Fruit fly (Drosophila melanogaster) whole organism, embryonic: ENCODE measurements around the gene L2HGDH.

ENCODE experiments used
- Bgb ChIP-seq: fragments of 200-800 bp; sonication (Bioruptor generic); IDR thresholded peaks from 2 replicates; pipeline ENCODE4 v1.3.6; 2022; ENCODE audit warnings: missing biosample characterization, missing genetic modification characterization; ENCODE audit not compliant: partially characterized antibody
- CG11560 ChIP-seq: fragments of 200-800 bp; sonication (Bioruptor generic); IDR thresholded peaks from 3 replicates; pipeline ENCODE4 v1.3.6; 2022; ENCODE audit warnings: missing biosample characterization, missing genetic modification characterization
- CG12391 ChIP-seq: fragments of 200-800 bp; sonication (Bioruptor generic); optimal IDR thresholded peaks from 3 replicates; lab custom pipeline; 2018; ENCODE audit warnings: missing biosample characterization, mild to moderate bottlenecking, missing genetic modification characterization, moderate library complexity
- CG13296 ChIP-seq: fragments of 200-800 bp; sonication (Bioruptor generic); optimal IDR thresholded peaks from 3 replicates; lab custom pipeline; 2018; ENCODE audit warnings: missing biosample characterization, mild to moderate bottlenecking, missing genetic modification characterization
- CG15011 ChIP-seq: fragments of 200-800 bp; sonication (Bioruptor generic); optimal IDR thresholded peaks from 3 replicates; lab custom pipeline; 2018; ENCODE audit warnings: missing biosample characterization, mild to moderate bottlenecking, missing genetic modification characterization
- CG15269 ChIP-seq: fragments of 200-800 bp; sonication (Bioruptor generic); optimal IDR thresholded peaks from 2 replicates; lab custom pipeline; 2018; ENCODE audit warnings: missing biosample characterization, mild to moderate bottlenecking, missing genetic modification characterization, moderate library complexity
- CG1529 ChIP-seq: fragments of 200-800 bp; sonication (Bioruptor generic); optimal IDR thresholded peaks from 3 replicates; lab custom pipeline; 2018; ENCODE audit warnings: missing biosample characterization, missing genetic modification characterization
- CG16779 ChIP-seq: fragments of 200-800 bp; sonication (Bioruptor generic); IDR thresholded peaks from 2 replicates; pipeline ENCODE4 v1.3.6; 2022; ENCODE audit warnings: missing biosample characterization, missing genetic modification characterization
- CG1832 ChIP-seq: fragments of 200-800 bp; sonication (Bioruptor generic); optimal IDR thresholded peaks from 2 replicates; lab custom pipeline; 2017; ENCODE audit warnings: missing biosample characterization, mild to moderate bottlenecking, missing genetic modification characterization, inconsistent platforms
- CG18619 ChIP-seq: fragments of 200-800 bp; sonication (Bioruptor generic); optimal IDR thresholded peaks from 3 replicates; lab custom pipeline; 2017; ENCODE audit warnings: missing biosample characterization, mild to moderate bottlenecking, missing genetic modification characterization
- CG2120 ChIP-seq: fragments of 200-800 bp; sonication (Bioruptor generic); optimal IDR thresholded peaks from 3 replicates; lab custom pipeline; 2016; ENCODE audit warnings: missing biosample characterization, missing genetic modification characterization
- CG32767 ChIP-seq: fragments of 200-800 bp; sonication (Bioruptor generic); IDR thresholded peaks from 2 replicates; pipeline ENCODE4 v1.3.6; 2022; ENCODE audit warnings: missing biosample characterization, missing genetic modification characterization
- CG33213 ChIP-seq: fragments of 200-800 bp; sonication (Bioruptor generic); optimal IDR thresholded peaks from 3 replicates; lab custom pipeline; 2016; ENCODE audit warnings: missing biosample characterization, missing genetic modification characterization
- CG4854 ChIP-seq: fragments of 200-800 bp; sonication (Bioruptor generic); optimal IDR thresholded peaks from 2 replicates; lab custom pipeline; 2016; ENCODE audit warnings: missing biosample characterization, missing genetic modification characterization, inconsistent platforms
- CG7745 ChIP-seq: fragments of 200-800 bp; sonication (Bioruptor generic); optimal IDR thresholded peaks from 2 replicates; lab custom pipeline; 2018; ENCODE audit warnings: missing biosample characterization, mild to moderate bottlenecking, missing genetic modification characterization, moderate library complexity
- CG9437 ChIP-seq: fragments of 200-800 bp; sonication (Bioruptor generic); optimal IDR thresholded peaks from 2 replicates; lab custom pipeline; 2018; ENCODE audit warnings: missing biosample characterization, mild to moderate bottlenecking, missing genetic modification characterization
- CG9817 ChIP-seq: fragments of 200-800 bp; sonication (Bioruptor generic); optimal IDR thresholded peaks from 2 replicates; lab custom pipeline; 2018; ENCODE audit warnings: missing biosample characterization, mild to moderate bottlenecking, missing genetic modification characterization, moderate library complexity
- D19B ChIP-seq: fragments of 200-800 bp; sonication (Bioruptor generic); optimal IDR thresholded peaks from 2 replicates; lab custom pipeline; 2017; ENCODE audit warnings: missing biosample characterization, mild to moderate bottlenecking, missing genetic modification characterization
- Dbx ChIP-seq: fragments of 200-800 bp; sonication (Bioruptor generic); IDR thresholded peaks from 3 replicates; pipeline ENCODE4 v1.3.6; 2022; ENCODE audit warnings: missing biosample characterization, missing genetic modification characterization
- Dll ChIP-seq: fragments of 200-800 bp; sonication (Bioruptor generic); IDR thresholded peaks from 4 replicates; pipeline ENCODE4 v1.3.6; 2022; ENCODE audit warnings: missing biosample characterization, missing genetic modification characterization; ENCODE audit not compliant: partially characterized antibody
- Eip74EF ChIP-seq, 2 experiments: fragments of 200-800 bp in 1 of 2; fragments of >200 bp in 1 of 2; sonication (Bioruptor generic) in 1 of 2; optimal IDR thresholded peaks; 2 replicates each; lab custom pipeline; 2017 to 2019; ENCODE audit warnings: missing biosample characterization in 2 of 2, missing genetic modification characterization in 2 of 2, mild to moderate bottlenecking in 1 of 2, moderate library complexity in 1 of 2
- Fer1 ChIP-seq: fragments of 200-800 bp; sonication (Bioruptor generic); optimal IDR thresholded peaks from 2 replicates; lab custom pipeline; 2017; ENCODE audit warnings: missing biosample characterization, mild to moderate bottlenecking, missing genetic modification characterization
- Fer3 ChIP-seq: fragments of 200-800 bp; sonication (Bioruptor generic); optimal IDR thresholded peaks from 2 replicates; lab custom pipeline; 2018; ENCODE audit warnings: missing biosample characterization, mild to moderate bottlenecking, missing genetic modification characterization, moderate library complexity
- H2.0 ChIP-seq: fragments of 200-800 bp; sonication (Bioruptor generic); IDR thresholded peaks from 2 replicates; pipeline ENCODE4 v1.3.6; 2022; ENCODE audit warnings: missing biosample characterization, missing genetic modification characterization
- HLH3B ChIP-seq: fragments of 200-800 bp; sonication (Bioruptor generic); IDR thresholded peaks from 2 replicates; pipeline ENCODE4 v1.3.6; 2022; ENCODE audit warnings: missing biosample characterization, missing genetic modification characterization
- HLH54F ChIP-seq: fragments of 200-800 bp; sonication (Bioruptor generic); optimal IDR thresholded peaks from 3 replicates; lab custom pipeline; 2016; ENCODE audit warnings: missing biosample characterization, missing genetic modification characterization
- HLHmδ ChIP-seq: fragments of 200-800 bp; sonication (Bioruptor generic); optimal IDR thresholded peaks from 2 replicates; lab custom pipeline; 2018; ENCODE audit warnings: missing biosample characterization, mild to moderate bottlenecking, missing genetic modification characterization, moderate library complexity
- HmgZ ChIP-seq: fragments of 200-800 bp; sonication (Bioruptor generic); optimal IDR thresholded peaks from 2 replicates; lab custom pipeline; 2018; ENCODE audit warnings: missing biosample characterization, mild to moderate bottlenecking, missing genetic modification characterization
- Lhr ChIP-seq: fragments of 200-800 bp; sonication (Bioruptor generic); optimal IDR thresholded peaks from 3 replicates; lab custom pipeline; 2017; ENCODE audit warnings: mild to moderate bottlenecking, missing biosample characterization, missing genetic modification reagents, missing genetic modification characterization
- Med ChIP-seq: fragments of 200-800 bp; sonication (Bioruptor generic); peaks from one replicate; lab custom pipeline; 2016; ENCODE audit warnings: missing biosample characterization, missing genetic modification characterization, mild to moderate bottlenecking, inconsistent platforms, moderate library complexity
- NFAT ChIP-seq: fragments of 200-800 bp; sonication (Bioruptor generic); IDR thresholded peaks from 2 replicates; pipeline ENCODE4 v1.3.6; 2022; ENCODE audit warnings: missing biosample characterization, missing genetic modification characterization
- Nf-YB ChIP-seq: fragments of 200-800 bp; sonication (Bioruptor generic); optimal IDR thresholded peaks from 3 replicates; lab custom pipeline; 2019; ENCODE audit warnings: missing biosample characterization, mild to moderate bottlenecking, missing genetic modification characterization, moderate library complexity
- Nf-YC ChIP-seq: fragments of 200-800 bp; optimal IDR thresholded peaks from 3 replicates; lab custom pipeline; 2019; ENCODE audit warnings: missing biosample characterization, mild to moderate bottlenecking, missing genetic modification characterization, moderate library complexity
- Scr ChIP-seq: fragments of 200-800 bp; sonication (Bioruptor generic); IDR thresholded peaks from 2 replicates; pipeline ENCODE4 v1.3.6; 2022; ENCODE audit warnings: missing biosample characterization, missing genetic modification characterization; ENCODE audit not compliant: partially characterized antibody
- Sin3A ChIP-seq: fragments of >200 bp; optimal IDR thresholded peaks from 2 replicates; lab custom pipeline; 2018
- bsh ChIP-seq, 2 experiments: fragments of 200-800 bp; sonication (Bioruptor generic); optimal IDR thresholded peaks; 2 replicates each; lab custom pipeline; 2017 to 2018; ENCODE audit warnings: mild to moderate bottlenecking in 2 of 2, missing biosample characterization in 2 of 2, missing genetic modification characterization in 2 of 2, moderate library complexity in 1 of 2
- cg ChIP-seq: fragments of 200-800 bp; sonication (Bioruptor generic); optimal IDR thresholded peaks from 3 replicates; lab custom pipeline; 2019; ENCODE audit warnings: missing biosample characterization, mild to moderate bottlenecking, missing genetic modification characterization, moderate library complexity
- crol ChIP-seq: fragments of 200-800 bp; sonication (Bioruptor generic); IDR thresholded peaks from 2 replicates; pipeline ENCODE4 v1.3.6; 2022; ENCODE audit warnings: missing biosample characterization, missing genetic modification characterization
- fru ChIP-seq: fragments of >200 bp; optimal IDR thresholded peaks from 2 replicates; lab custom pipeline; 2017
- grau ChIP-seq: fragments of 200-800 bp; optimal IDR thresholded peaks from 3 replicates; lab custom pipeline; 2019; ENCODE audit warnings: missing biosample characterization, mild to moderate bottlenecking, missing genetic modification characterization, moderate library complexity
- odd ChIP-seq: fragments of 200-800 bp; sonication (Bioruptor generic); optimal IDR thresholded peaks from 2 replicates; lab custom pipeline; 2017; ENCODE audit warnings: missing biosample characterization, mild to moderate bottlenecking, missing genetic modification characterization
- p53 ChIP-seq: fragments of 200-800 bp; sonication (Bioruptor generic); optimal IDR thresholded peaks from 2 replicates; lab custom pipeline; 2016; ENCODE audit warnings: missing biosample characterization, missing genetic modification characterization
- pros ChIP-seq: fragments of 200-800 bp; sonication (Bioruptor generic); optimal IDR thresholded peaks from 3 replicates; lab custom pipeline; 2019; ENCODE audit warnings: missing biosample characterization, mild to moderate bottlenecking, missing genetic modification characterization, moderate library complexity
- ranshi ChIP-seq: fragments of 200-800 bp; sonication (Bioruptor generic); IDR thresholded peaks from 2 replicates; pipeline ENCODE4 v1.3.6; 2022; ENCODE audit warnings: missing biosample characterization, missing genetic modification characterization
- salm ChIP-seq: fragments of 200-800 bp; sonication (Bioruptor generic); optimal IDR thresholded peaks from 2 replicates; lab custom pipeline; 2018; ENCODE audit warnings: missing biosample characterization, mild to moderate bottlenecking, missing genetic modification characterization
- so ChIP-seq: fragments of 200-800 bp; sonication (Bioruptor generic); IDR thresholded peaks from 3 replicates; pipeline ENCODE4 v1.3.6; 2022; ENCODE audit warnings: missing biosample characterization, missing genetic modification characterization
- sob ChIP-seq: fragments of 200-800 bp; sonication (Bioruptor generic); IDR thresholded peaks from 2 replicates; pipeline ENCODE4 v1.3.6; 2022; ENCODE audit warnings: missing biosample characterization, missing genetic modification characterization
- stc ChIP-seq: fragments of 200-800 bp; sonication (Bioruptor generic); IDR thresholded peaks from 2 replicates; pipeline ENCODE4 v1.3.6; 2022; ENCODE audit warnings: missing biosample characterization, missing genetic modification characterization
- tio ChIP-seq: fragments of 200-800 bp; sonication (Bioruptor generic); optimal IDR thresholded peaks from 2 replicates; lab custom pipeline; 2017; ENCODE audit warnings: missing biosample characterization, missing genetic modification characterization, inconsistent platforms
- unc-4 ChIP-seq: fragments of 200-800 bp; sonication (Bioruptor generic); IDR thresholded peaks from 2 replicates; pipeline ENCODE4 v1.3.6; 2022; ENCODE audit warnings: missing biosample characterization, missing genetic modification characterization; ENCODE audit not compliant: partially characterized antibody
- usp ChIP-seq: fragments of >200 bp; optimal IDR thresholded peaks from 2 replicates; lab custom pipeline; 2017; ENCODE audit warnings: missing biosample characterization, missing genetic modification characterization
- z ChIP-seq: fragments of 200-800 bp; sonication (Bioruptor generic); IDR thresholded peaks from 3 replicates; pipeline ENCODE4 v1.3.6; 2022; ENCODE audit warnings: missing biosample characterization, missing genetic modification characterization

The L2HGDH gene

DNA sequence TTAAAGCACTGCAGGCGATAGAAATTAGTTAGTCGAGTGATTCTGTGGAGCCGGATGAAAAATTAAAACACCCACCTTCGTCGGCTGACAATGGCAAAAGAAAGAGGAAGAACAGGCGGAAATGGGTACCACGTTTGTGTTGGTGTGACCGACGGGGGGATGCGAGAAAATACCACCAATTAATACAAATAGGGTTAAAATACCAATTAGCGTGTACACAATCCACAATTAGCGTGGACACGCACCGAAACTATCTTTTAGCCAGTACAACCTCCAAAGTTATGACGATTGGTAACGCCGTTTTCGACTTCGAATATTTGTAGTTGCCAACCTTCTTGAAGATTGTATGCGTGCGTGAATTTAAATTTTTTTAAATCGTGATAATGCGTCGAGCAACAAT is 34.9 kb upstream of the L2HGDH start, which contains the start of gene RpL30 (continued):
- peak; percentile 85 for TF ChIP-seq CG1529 (GFP tag; lab: Kevin White, UChicago)
- no peak for TF ChIP-seq usp (GFP tag; lab: Kevin White, UChicago)
- peak; percentile 91 for TF ChIP-seq stc (GFP tag; lab: Robert Waterston, UW)
- TF ChIP-seq z (GFP tag; lab: Robert Waterston, UW), result peak; percentile 71; the same call in 2 of the 3 replicates
- TF ChIP-seq Nf-YB (GFP tag; lab: Kevin White, UChicago), result peak; percentile 80
- peak; percentile 79; the same call in 2 of the 3 replicates for TF ChIP-seq CG11560 (tag; lab: Robert Waterston, UW)
- TF ChIP-seq CG7745, result peak; percentile 71
- TF ChIP-seq Lhr (GFP tag; lab: Kevin White, UChicago), result peak; percentile 99
- no peak for TF ChIP-seq crol (GFP tag; lab: Robert Waterston, UW)
- peak; percentile 76 for TF ChIP-seq Bgb
- peak; percentile 90 for TF ChIP-seq CG12391
- peak; percentile 92 for TF ChIP-seq so (GFP tag; lab: Robert Waterston, UW)
- peak; percentile 92 for TF ChIP-seq Fer3 (tag; lab: Kevin White, UChicago)
- TF ChIP-seq Dll (GFP tag; lab: Robert Waterston, UW), result peak; percentile 74; the same call in 3 of the 4 replicates
- peak in 1 of 2 experiments; percentile 88 for TF ChIP-seq Eip74EF (GFP tag; optimal IDR thresholded peaks at IDR 0.05; lab: Kevin White, UChicago)
- peak; percentile 80 for TF ChIP-seq HLH3B (GFP tag; lab: Robert Waterston, UW)
- peak; percentile 68 for TF ChIP-seq unc-4
- peak; percentile 80 for TF ChIP-seq CG9817 (tag; lab: Kevin White, UChicago)
- TF ChIP-seq tio, result peak; percentile 61
- TF ChIP-seq ranshi (GFP tag; lab: Robert Waterston, UW), result peak; percentile 89
- peak; percentile 97 for TF ChIP-seq HmgZ
- peak; percentile 94 for TF ChIP-seq Dbx
- peak; percentile 94 for TF ChIP-seq CG13296
- TF ChIP-seq H2.0 (GFP tag; lab: Robert Waterston, UW), result peak; percentile 84
- peak; percentile 98 for TF ChIP-seq CG33213 (GFP tag; lab: Kevin White, UChicago)
- TF ChIP-seq HLHmδ (GFP tag; lab: Kevin White, UChicago), result peak; percentile 99
- TF ChIP-seq CG1832 (GFP tag; lab: Kevin White, UChicago), result no peak
- TF ChIP-seq p53 (GFP tag; lab: Kevin White, UChicago), result peak; percentile 93
- peak; percentile 96 for TF ChIP-seq odd
- TF ChIP-seq fru (lab: Kevin White, UChicago), result no peak
- peak; percentile 88 for TF ChIP-seq HLH54F (GFP tag; lab: Kevin White, UChicago)

- TF ChIP-seq Fer1 (GFP tag; lab: Kevin White, UChicago), result peak; percentile 65
- peak; percentile 40 for TF ChIP-seq CG9437 (GFP tag; lab: Kevin White, UChicago)
- TF ChIP-seq cg (GFP tag; lab: Kevin White, UChicago), result peak; percentile 72
- no peak for TF ChIP-seq pros (GFP tag; lab: Kevin White, UChicago)
- no peak for TF ChIP-seq Scr (GFP tag; lab: Robert Waterston, UW)
- TF ChIP-seq CG15269 (tag; lab: Kevin White, UChicago), result peak; percentile 76
- TF ChIP-seq Nf-YC (tag; lab: Kevin White, UChicago), result peak; percentile 53
- peak; percentile 41; the same call in 1 of the 2 replicates for TF ChIP-seq NFAT
- peak; percentile 3; the same call in 1 of the 2 replicates for TF ChIP-seq CG16779 (GFP tag; lab: Robert Waterston, UW)
- peak; percentile 84 for TF ChIP-seq Med
- peak; percentile 48 to 49 for TF ChIP-seq bsh (GFP tag; optimal IDR thresholded peaks at IDR 0.05; lab: Kevin White, UChicago)
- TF ChIP-seq CG32767 (GFP tag; lab: Robert Waterston, UW), result peak; percentile 57
- TF ChIP-seq CG4854 (GFP tag; lab: Kevin White, UChicago), result no peak
- peak; percentile 33 for TF ChIP-seq CG2120 (GFP tag; lab: Kevin White, UChicago)
- peak; percentile 41; the same call in 1 of the 2 replicates for TF ChIP-seq sob (GFP tag; lab: Robert Waterston, UW)
- TF ChIP-seq CG18619 (GFP tag; lab: Kevin White, UChicago), result peak; percentile 32
- peak; percentile 3 for TF ChIP-seq D19B (GFP tag; lab: Kevin White, UChicago)
- no peak for TF ChIP-seq salm
- peak; percentile 72 for TF ChIP-seq grau (tag; lab: Kevin White, UChicago)
- peak; percentile 5 for TF ChIP-seq CG15011 (GFP tag; lab: Kevin White, UChicago)
- no peak for TF ChIP-seq Sin3A (lab: Kevin White, UChicago)
Measured at dm6 chr2L:19002959-19003371, 28.7 kb upstream of the L2HGDH start, which contains the start of gene CG31793. CG31793 (plus strand) TSS chr2L:19003367.
